Fruit fly (Drosophila melanogaster) whole organism, embryonic: ENCODE data around the gene CG33288.

ENCODE experiments used
- Awh ChIP-seq: fragments of 200-800 bp; sonication (Bioruptor generic); IDR thresholded peaks from 2 replicates; pipeline ENCODE4, ENCODE4 v1.3.6; 2022; ENCODE audit warnings: missing biosample characterization, missing genetic modification characterization
- Blimp-1 ChIP-seq: fragments of 200-800 bp; sonication (Bioruptor generic); optimal IDR thresholded peaks from 3 replicates; lab custom pipeline; 2018; ENCODE audit warnings: missing biosample characterization, missing genetic modification characterization, mild to moderate bottlenecking, moderate library complexity, missing genetic modification reagents
- CG10267 ChIP-seq: fragments of 200-800 bp; sonication (Bioruptor generic); optimal IDR thresholded peaks from 2 replicates; lab custom pipeline; 2018; ENCODE audit warnings: missing biosample characterization, mild to moderate bottlenecking, missing genetic modification characterization, moderate library complexity
- CG10654 ChIP-seq: fragments of 200-800 bp; sonication (Bioruptor generic); optimal IDR thresholded peaks from 2 replicates; lab custom pipeline; 2016; ENCODE audit warnings: missing biosample characterization, missing genetic modification characterization
- CG11093 ChIP-seq: fragments of 200-800 bp; sonication (Bioruptor generic); IDR thresholded peaks from 3 replicates; pipeline ENCODE4 v1.3.6; 2022; ENCODE audit warnings: missing biosample characterization, missing genetic modification characterization
- CG12769 ChIP-seq: fragments of 200-800 bp; sonication (Bioruptor generic); optimal IDR thresholded peaks from 2 replicates; lab custom pipeline; 2019; ENCODE audit warnings: missing biosample characterization, mild to moderate bottlenecking, missing genetic modification characterization, moderate library complexity
- CG17612 ChIP-seq: fragments of 200-800 bp; sonication (Bioruptor generic); IDR thresholded peaks from 2 replicates; pipeline ENCODE4 v1.3.6; 2022; ENCODE audit warnings: missing biosample characterization, missing genetic modification characterization
- CG31441 ChIP-seq: fragments of 200-800 bp; sonication (Bioruptor generic); IDR thresholded peaks from 2 replicates; pipeline ENCODE4 v1.3.6; 2022; ENCODE audit warnings: missing biosample characterization, missing genetic modification characterization
- CG5245 ChIP-seq: fragments of 200-800 bp; sonication (Bioruptor generic); optimal IDR thresholded peaks from 3 replicates; lab custom pipeline; 2016; ENCODE audit warnings: missing biosample characterization, missing genetic modification characterization
- CG8388 ChIP-seq: fragments of 200-800 bp; sonication (Bioruptor generic); optimal IDR thresholded peaks from 2 replicates; lab custom pipeline; 2019; ENCODE audit warnings: missing biosample characterization, mild to moderate bottlenecking, missing genetic modification characterization, moderate library complexity
- CG9609 ChIP-seq: fragments of 200-800 bp; sonication (Bioruptor generic); optimal IDR thresholded peaks from 3 replicates; lab custom pipeline; 2016; ENCODE audit warnings: missing biosample characterization, missing genetic modification characterization
- CoRest ChIP-seq: fragments of 200-800 bp; sonication (Bioruptor generic); optimal IDR thresholded peaks from 3 replicates; lab custom pipeline; 2018; ENCODE audit warnings: missing biosample characterization, mild to moderate bottlenecking, missing genetic modification characterization, moderate library complexity
- D ChIP-seq, 2 experiments: fragments of 200-800 bp in 1 of 2; fragments of >200 bp in 1 of 2; sonication (Bioruptor generic) in 1 of 2; optimal IDR thresholded peaks; 2 replicates in 1 of 2; 3 replicates in 1 of 2; lab custom pipeline; 2017; ENCODE audit warnings: mild to moderate bottlenecking in 1 of 2, missing biosample characterization in 1 of 2, missing genetic modification characterization in 1 of 2, missing genetic modification reagents in 1 of 2
- E2f2 ChIP-seq: fragments of 200-800 bp; sonication (Bioruptor generic); IDR thresholded peaks from 2 replicates; pipeline ENCODE4 v1.3.6; 2022; ENCODE audit warnings: missing biosample characterization, missing genetic modification characterization
- Ets65A ChIP-seq: fragments of 200-800 bp; sonication (Bioruptor generic); peaks from one replicate; lab custom pipeline; 2016; ENCODE audit warnings: missing biosample characterization, missing genetic modification characterization
- H15 ChIP-seq: fragments of 200-800 bp; sonication (Bioruptor generic); IDR thresholded peaks from 3 replicates; pipeline ENCODE4 v1.3.6; 2022; ENCODE audit warnings: missing biosample characterization, missing genetic modification characterization
- HLH3B ChIP-seq: fragments of 200-800 bp; sonication (Bioruptor generic); IDR thresholded peaks from 2 replicates; pipeline ENCODE4 v1.3.6; 2022; ENCODE audit warnings: missing biosample characterization, missing genetic modification characterization
- HLH4C ChIP-seq: fragments of 200-800 bp; sonication (Bioruptor generic); IDR thresholded peaks from 3 replicates; pipeline ENCODE4 v1.3.6; 2022; ENCODE audit warnings: missing biosample characterization, missing genetic modification characterization; ENCODE audit not compliant: partially characterized antibody
- Hey ChIP-seq: fragments of 200-800 bp; sonication (Bioruptor generic); optimal IDR thresholded peaks from 3 replicates; lab custom pipeline; 2018; ENCODE audit warnings: missing biosample characterization, mild to moderate bottlenecking, missing genetic modification characterization
- Hmx ChIP-seq: fragments of 200-800 bp; sonication (Bioruptor generic); optimal IDR thresholded peaks from 2 replicates; lab custom pipeline; 2016; ENCODE audit warnings: missing biosample characterization, missing genetic modification characterization
- NC2β ChIP-seq: fragments of 200-800 bp; sonication (Bioruptor generic); optimal IDR thresholded peaks from 2 replicates; lab custom pipeline; 2016; ENCODE audit warnings: missing biosample characterization, missing genetic modification characterization
- Ptx1 ChIP-seq: fragments of 200-800 bp; sonication (Bioruptor generic); IDR thresholded peaks from 2 replicates; pipeline ENCODE4 v1.3.6; 2022; ENCODE audit warnings: missing biosample characterization, missing genetic modification characterization
- Sox102F ChIP-seq: fragments of 200-800 bp; sonication (Bioruptor generic); optimal IDR thresholded peaks from 2 replicates; lab custom pipeline; 2018; ENCODE audit warnings: missing biosample characterization, mild to moderate bottlenecking, missing genetic modification characterization, moderate library complexity
- Taf1 ChIP-seq: fragments of 200-800 bp; sonication (Bioruptor generic); IDR thresholded peaks from 2 replicates; pipeline ENCODE4 v1.3.6; 2022; ENCODE audit warnings: missing biosample characterization, missing genetic modification characterization
- corto ChIP-seq: fragments of 200-800 bp; sonication (Bioruptor generic); optimal IDR thresholded peaks from 2 replicates; lab custom pipeline; 2016; ENCODE audit warnings: missing biosample characterization, mild to moderate bottlenecking, missing genetic modification characterization, moderate library complexity
- dmrt11E ChIP-seq: fragments of 200-800 bp; sonication (Bioruptor generic); optimal IDR thresholded peaks from 3 replicates; lab custom pipeline; 2018; ENCODE audit warnings: missing biosample characterization, mild to moderate bottlenecking, missing genetic modification characterization, moderate library complexity
- dmrt99B ChIP-seq: fragments of 200-800 bp; sonication (Bioruptor generic); optimal IDR thresholded peaks from 2 replicates; lab custom pipeline; 2018; ENCODE audit warnings: missing biosample characterization, mild to moderate bottlenecking, missing genetic modification characterization, moderate library complexity
- exex ChIP-seq: fragments of 200-800 bp; sonication (Bioruptor generic); optimal IDR thresholded peaks from 4 replicates; lab custom pipeline; 2018; ENCODE audit warnings: missing biosample characterization, mild to moderate bottlenecking, missing genetic modification characterization, moderate library complexity
- fd64A ChIP-seq: fragments of 200-800 bp; sonication (Bioruptor generic); optimal IDR thresholded peaks from 3 replicates; lab custom pipeline; 2018; ENCODE audit warnings: missing biosample characterization, mild to moderate bottlenecking, missing genetic modification characterization
- fru ChIP-seq: fragments of >200 bp; optimal IDR thresholded peaks from 2 replicates; lab custom pipeline; 2017
- gem ChIP-seq: fragments of 200-800 bp; sonication (Bioruptor generic); optimal IDR thresholded peaks from 2 replicates; lab custom pipeline; 2019; ENCODE audit warnings: missing biosample characterization, mild to moderate bottlenecking, missing genetic modification characterization, moderate library complexity
- h ChIP-seq: fragments of >200 bp; optimal IDR thresholded peaks from 2 replicates; lab custom pipeline; 2017
- klu ChIP-seq: fragments of 200-800 bp; sonication (Bioruptor generic); IDR thresholded peaks from 2 replicates; pipeline ENCODE4 v1.3.6; 2022; ENCODE audit warnings: missing biosample characterization, missing genetic modification characterization
- lbe ChIP-seq: fragments of 200-800 bp; sonication (Bioruptor generic); optimal IDR thresholded peaks from 2 replicates; lab custom pipeline; 2016; ENCODE audit warnings: missing biosample characterization, mild to moderate bottlenecking, missing genetic modification characterization
- lola ChIP-seq, 3 experiments: fragments of >200 bp in 2 of 3; fragments of 200-800 bp in 1 of 3; sonication (Bioruptor generic) in 1 of 3; optimal IDR thresholded peaks; 2 replicates each; lab custom pipeline; 2017 to 2019; ENCODE audit warnings: missing biosample characterization in 3 of 3, missing genetic modification characterization in 3 of 3, mild to moderate bottlenecking in 1 of 3, moderate library complexity in 1 of 3
- pan ChIP-seq, 4 experiments: fragments of >200 bp in 3 of 4; fragments of 200-800 bp in 1 of 4; sonication (Bioruptor generic) in 1 of 4; optimal IDR thresholded peaks in 3 of 4; IDR thresholded peaks in 1 of 4; 2 replicates each; pipeline versions ENCODE4 v1.3.6 to Lab custom; 2017 to 2022; ENCODE audit warnings: missing biosample characterization in 2 of 4, missing genetic modification characterization in 2 of 4, mixed read lengths in 1 of 4
- pfk ChIP-seq: fragments of 200-800 bp; sonication (Bioruptor generic); optimal IDR thresholded peaks from 2 replicates; lab custom pipeline; 2018; ENCODE audit warnings: missing biosample characterization, mild to moderate bottlenecking, missing genetic modification characterization, moderate library complexity
- phol ChIP-seq: fragments of 200-800 bp; sonication (Bioruptor generic); optimal IDR thresholded peaks from 3 replicates; lab custom pipeline; 2018; ENCODE audit warnings: missing biosample characterization, mild to moderate bottlenecking, missing genetic modification characterization, moderate library complexity
- ranshi ChIP-seq: fragments of 200-800 bp; sonication (Bioruptor generic); IDR thresholded peaks from 2 replicates; pipeline ENCODE4 v1.3.6; 2022; ENCODE audit warnings: missing biosample characterization, missing genetic modification characterization
- row ChIP-seq: fragments of 200-800 bp; sonication (Bioruptor generic); IDR thresholded peaks from 3 replicates; pipeline ENCODE4 v1.3.6; 2022; ENCODE audit warnings: missing biosample characterization, missing genetic modification characterization
- sd ChIP-seq: fragments of 200-800 bp; sonication (Bioruptor generic); optimal IDR thresholded peaks from 3 replicates; lab custom pipeline; 2018; ENCODE audit warnings: missing biosample characterization, mild to moderate bottlenecking, missing genetic modification characterization, moderate library complexity
- sens ChIP-seq: fragments of 200-800 bp; sonication (Bioruptor generic); peaks from one replicate; lab custom pipeline; 2016; ENCODE audit warnings: missing biosample characterization, missing genetic modification characterization
- sens-2 ChIP-seq: fragments of 200-800 bp; sonication (Bioruptor generic); IDR thresholded peaks from 2 replicates; pipeline ENCODE4 v1.3.6; 2022; ENCODE audit warnings: missing biosample characterization, missing genetic modification characterization
- slbo ChIP-seq: fragments of 200-800 bp; sonication (Bioruptor generic); IDR thresholded peaks from 2 replicates; pipeline ENCODE4 v1.3.6; 2022; ENCODE audit warnings: missing biosample characterization, missing genetic modification characterization
- sr ChIP-seq: fragments of 200-800 bp; sonication (Bioruptor generic); IDR thresholded peaks from 3 replicates; pipeline ENCODE4 v1.3.6; 2022; ENCODE audit warnings: missing biosample characterization, missing genetic modification characterization
- sug ChIP-seq: fragments of 200-800 bp; optimal IDR thresholded peaks from 2 replicates; lab custom pipeline; 2019; ENCODE audit warnings: missing biosample characterization, mild to moderate bottlenecking, missing genetic modification characterization, moderate library complexity
- tio ChIP-seq: fragments of 200-800 bp; sonication (Bioruptor generic); optimal IDR thresholded peaks from 2 replicates; lab custom pipeline; 2017; ENCODE audit warnings: missing biosample characterization, missing genetic modification characterization, inconsistent platforms
- trem ChIP-seq: fragments of 200-800 bp; optimal IDR thresholded peaks from 3 replicates; lab custom pipeline; 2019; ENCODE audit warnings: missing biosample characterization, mild to moderate bottlenecking, missing genetic modification characterization, moderate library complexity
- tup ChIP-seq: fragments of 200-800 bp; sonication (Bioruptor generic); optimal IDR thresholded peaks from 2 replicates; lab custom pipeline; 2016; ENCODE audit warnings: missing biosample characterization, mild to moderate bottlenecking, missing genetic modification characterization, moderate library complexity

CG33288 gene

DNA sequence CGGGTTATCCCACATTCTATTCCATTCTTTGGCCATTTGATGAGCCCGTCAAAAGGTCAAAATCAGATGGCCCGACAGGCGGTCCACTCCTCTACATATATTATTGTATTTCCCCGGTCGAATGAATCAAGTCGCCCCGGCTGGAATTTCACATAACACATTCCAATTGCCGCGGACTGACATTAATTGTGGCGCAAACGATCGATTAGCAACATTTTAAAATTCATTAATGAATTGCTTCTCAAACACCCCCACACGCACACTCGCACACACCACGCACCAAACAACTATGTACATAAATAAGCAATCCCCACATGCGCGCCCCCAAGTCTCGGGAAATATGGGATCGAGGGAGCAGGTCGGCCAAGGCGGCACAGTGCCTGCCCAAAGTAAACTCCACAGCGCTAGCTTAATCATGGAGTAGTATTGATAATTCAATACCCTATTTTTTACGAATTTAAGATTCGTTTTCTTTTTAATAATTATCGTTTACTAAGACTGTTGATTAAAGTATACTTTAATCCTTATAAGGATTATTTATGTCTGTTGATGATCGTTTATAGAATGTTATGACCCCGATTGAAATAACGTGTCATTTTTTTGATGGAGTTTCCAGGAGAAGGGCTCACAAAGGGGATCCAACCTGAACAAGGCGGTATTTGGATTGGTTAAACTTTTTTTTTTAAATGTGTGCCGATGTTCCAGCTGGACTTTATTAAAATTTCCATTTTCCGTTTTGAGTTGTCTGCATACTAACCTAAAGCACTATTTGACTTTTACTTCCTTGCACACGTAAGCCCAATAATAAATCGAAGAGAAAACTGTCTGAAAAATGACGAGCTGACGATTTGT lies 37.9 kb downstream of the CG33288 start (continued):
- TF ChIP-seq CG9609 (GFP tag; lab: Kevin White, UChicago) (no peak), ranshi (GFP tag; lab: Robert Waterston, UW) (no peak), CG11093 (no peak), row (GFP tag; lab: Robert Waterston, UW) (0 out of 3 replicates have a peak, but pooled peaks have one; percentile 12), HLH3B (GFP tag; lab: Robert Waterston, UW) (no peak), Taf1 (GFP tag; lab: Robert Waterston, UW) (no peak), CG31441 (GFP tag; lab: Robert Waterston, UW) (0 out of 2 replicates have a peak, but pooled peaks have one; percentile 20), Awh (GFP tag; lab: Robert Waterston, UW) (no peak), sens-2 (no peak), phol (tag; lab: Kevin White, UChicago) (no peak), dmrt11E (tag; lab: Kevin White, UChicago) (peak; percentile 2), sd (tag; lab: Kevin White, UChicago) (peak; percentile 88), CoRest (no peak), sr (GFP tag; lab: Robert Waterston, UW) (no peak), Ptx1 (0 out of 2 replicates have a peak, but pooled peaks have one; percentile 10), NC2β (GFP tag; lab: Kevin White, UChicago) (no peak), h (no peak), HLH4C (GFP tag; lab: Robert Waterston, UW) (no peak), lbe (no peak), CG10267 (no peak), sug (tag; lab: Kevin White, UChicago) (no peak), Hmx (GFP tag; lab: Kevin White, UChicago) (no peak), CG10654 (GFP tag; lab: Kevin White, UChicago) (no peak), CG8388 (GFP tag; lab: Kevin White, UChicago) (peak; percentile 98), CG5245 (GFP tag; lab: Kevin White, UChicago) (no peak), trem (no peak), fru (no peak), dmrt99B (tag; lab: Kevin White, UChicago) (no peak), tup (GFP tag; lab: Kevin White, UChicago) (no peak), H15 (GFP tag; lab: Robert Waterston, UW) (no peak), pfk (GFP tag; lab: Kevin White, UChicago) (no peak), corto (no peak), lola (GFP tag; optimal IDR thresholded peaks at IDR 0.05; lab: Kevin White, UChicago) (peak in 1 of 3 experiments; percentile 26), exex (tag; lab: Kevin White, UChicago) (no peak), Hey (tag; lab: Kevin White, UChicago) (no peak), D (optimal IDR thresholded peaks at IDR 0.05; lab: Kevin White, UChicago) (no peak), D (GFP tag; optimal IDR thresholded peaks at IDR 0.05; lab: Kevin White, UChicago) (peak; percentile 17), CG17612 (GFP tag; lab: Robert Waterston, UW) (no peak), slbo (GFP tag; lab: Robert Waterston, UW) (no peak), Blimp-1 (GFP tag; lab: Kevin White, UChicago) (no peak), Ets65A (GFP tag; lab: Kevin White, UChicago) (peak; percentile 42), tio (GFP tag; lab: Kevin White, UChicago) (no peak), sens (GFP tag; lab: Kevin White, UChicago) (peak; percentile 86), gem (tag; lab: Kevin White, UChicago) (peak; percentile 17), klu (GFP tag; lab: Robert Waterston, UW) (no peak), CG12769 (tag; lab: Kevin White, UChicago) (no peak), Sox102F (GFP tag; lab: Kevin White, UChicago) (no peak), fd64A (GFP tag; lab: Kevin White, UChicago) (peak; percentile 83), pan (optimal IDR thresholded peaks at IDR 0.05; lab: Kevin White, UChicago) (no peak), pan (GFP tag; optimal IDR thresholded peaks at IDR 0.05 in 1 of 2, IDR thresholded peaks at IDR 0.05 in 1 of 2) (no peak), E2f2 (GFP tag; lab: Robert Waterston, UW) (no peak)
